Worm (Caenorhabditis elegans): ENCODE data around the gene F38A1.11.

DNA sequence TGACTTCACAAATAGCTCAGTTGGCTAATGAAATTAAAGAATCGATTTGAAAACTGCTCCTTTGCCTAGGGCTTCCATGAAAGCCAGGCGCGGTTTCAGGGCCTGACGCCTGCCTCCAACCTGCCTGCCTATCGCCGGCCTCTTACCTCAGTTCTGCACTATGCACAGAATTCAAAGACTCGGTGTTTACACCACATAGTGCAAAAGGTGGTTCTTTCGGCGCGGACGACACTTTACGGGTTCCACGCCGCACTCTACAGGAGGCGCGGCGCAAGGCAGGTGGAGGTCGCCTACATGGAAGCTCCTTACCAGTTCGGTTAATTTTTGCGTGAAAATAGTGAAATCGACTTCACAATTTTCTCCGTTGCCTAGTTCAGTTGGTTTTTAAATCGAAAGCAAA lies 37.4 kb upstream of the F38A1.11 start:
- no peak for TF ChIP-seq dao-5 (tag; optimal IDR thresholded peaks at IDR 0.05)
- TF ChIP-seq him-1 (tag; optimal IDR thresholded peaks at IDR 0.05): no peak
- TF ChIP-seq W03F9.2 (tag; optimal IDR thresholded peaks at IDR 0.05): no peak

Measured in whole organism, L4/young adult.